Fruit fly (Drosophila melanogaster): ENCODE data around the gene trh.
A peak's percentile ranks its signal among the peaks of the same experiment; 100 is the strongest.

The trh gene

DNA sequence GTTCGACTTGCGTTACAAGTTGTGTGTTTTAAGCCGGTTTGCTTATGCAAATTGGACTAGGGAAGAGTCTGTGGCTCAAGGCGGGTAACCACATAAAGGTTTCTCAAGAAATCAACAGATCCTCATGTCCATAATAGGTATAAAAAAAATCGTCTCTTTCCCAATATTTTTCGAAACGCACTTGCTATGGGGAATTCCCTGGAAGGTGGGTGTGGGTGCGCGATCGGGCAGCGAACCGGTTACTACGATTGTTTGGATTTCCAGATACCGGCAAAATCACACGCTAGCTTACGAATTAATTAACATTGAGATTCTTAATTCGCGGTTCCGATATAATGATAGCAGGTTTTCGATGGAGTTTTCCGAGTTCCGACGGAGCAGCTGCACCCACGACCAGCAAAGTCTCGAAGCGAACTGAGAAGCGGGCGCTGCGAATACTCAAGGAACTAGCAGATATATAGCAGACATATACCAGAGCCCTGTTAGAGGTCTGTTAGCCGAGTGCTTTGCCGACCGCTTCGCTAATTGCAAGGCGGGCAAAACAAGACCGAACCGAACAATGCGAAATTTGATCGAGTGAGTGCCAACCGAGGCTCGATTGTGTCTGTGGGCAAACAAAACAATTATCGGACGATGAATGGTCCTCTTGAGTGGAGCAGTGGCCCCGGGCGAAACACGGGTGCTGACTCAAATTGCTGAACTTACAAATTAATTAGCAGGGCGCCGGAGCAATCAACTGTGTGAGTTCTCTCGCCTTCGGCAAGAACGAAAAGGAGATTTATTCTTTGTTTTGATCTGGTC lies 51.2 kb downstream of the trh start (continued):
- TF ChIP-seq CG31627 (GFP tag; optimal IDR thresholded peaks at IDR 0.05) = no peak
- no peak for TF ChIP-seq CG4318 (GFP tag; optimal IDR thresholded peaks at IDR 0.05)

DNA sequence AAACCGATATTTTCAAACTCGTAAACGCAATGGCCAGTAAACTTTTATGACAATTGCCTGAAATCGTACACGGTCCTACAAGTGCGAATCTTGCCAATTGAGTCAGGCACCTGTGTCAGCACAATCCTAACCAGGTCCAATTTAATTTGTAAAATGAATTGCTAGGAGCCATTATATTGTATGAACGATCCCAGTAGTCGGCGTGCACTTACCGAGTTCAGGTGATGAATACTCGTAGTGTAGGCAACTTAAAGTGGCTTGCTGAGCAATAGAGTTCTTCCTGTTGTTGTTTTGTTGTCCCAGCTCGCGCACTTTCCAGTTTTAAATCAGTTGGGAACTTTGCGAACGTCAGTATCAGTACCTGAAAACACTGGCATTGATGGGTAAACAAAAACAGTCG lies 51.9 kb downstream of the trh start:
- no peak for TF ChIP-seq dac (GFP tag; optimal IDR thresholded peaks at IDR 0.05)
- TF ChIP-seq CG6163 (GFP tag; IDR thresholded peaks at IDR 0.05) = no peak
- no peak for TF ChIP-seq Sox14 (GFP tag; optimal IDR thresholded peaks at IDR 0.05)
- TF ChIP-seq spab (GFP tag; optimal IDR thresholded peaks at IDR 0.05) = no peak
- no peak for TF ChIP-seq cyc (GFP tag; optimal IDR thresholded peaks at IDR 0.05)
- no peak for TF ChIP-seq Smox (GFP tag; optimal IDR thresholded peaks at IDR 0.05)
- no peak for TF ChIP-seq topi (GFP tag; optimal IDR thresholded peaks at IDR 0.05)
- no peak for TF ChIP-seq Met (GFP tag; optimal IDR thresholded peaks at IDR 0.05)
- TF ChIP-seq dsx (GFP tag; optimal IDR thresholded peaks at IDR 0.05; ENCODE audit: poor library complexity, severe bottlenecking) = no peak
- no peak for TF ChIP-seq Eip93F (GFP tag; optimal IDR thresholded peaks at IDR 0.05)
- no peak for TF ChIP-seq CG10631 (GFP tag; optimal IDR thresholded peaks at IDR 0.05)
- no peak for TF ChIP-seq Hr39 (GFP tag; optimal IDR thresholded peaks at IDR 0.05)
- no peak for TF ChIP-seq Sox102F (GFP tag; optimal IDR thresholded peaks at IDR 0.05)
- no peak for TF ChIP-seq Sox15 (GFP tag; optimal IDR thresholded peaks at IDR 0.05)

DNA sequence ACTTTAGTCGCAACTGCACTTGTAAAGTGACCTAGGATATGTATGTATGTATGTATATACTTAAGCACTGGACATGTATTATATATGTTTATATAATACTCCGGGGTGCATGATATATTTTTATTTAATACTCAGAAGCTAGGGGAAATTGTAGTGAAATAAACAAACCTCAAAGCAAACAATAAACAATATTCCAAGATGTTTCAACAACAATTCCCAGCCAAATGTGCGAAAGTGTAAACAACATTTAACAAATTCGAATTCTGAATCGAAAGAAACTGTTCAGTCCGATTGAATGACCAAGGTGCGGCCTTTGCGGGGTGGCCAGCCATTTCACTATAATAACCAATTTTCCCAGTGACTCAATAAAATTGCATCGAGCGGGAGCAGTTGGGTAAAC lies 52.3 kb downstream of the trh start:
- no peak for TF ChIP-seq CG6808 (GFP tag; optimal IDR thresholded peaks at IDR 0.05)
- TF ChIP-seq fd85E (GFP tag; optimal IDR thresholded peaks at IDR 0.05) = no peak

DNA sequence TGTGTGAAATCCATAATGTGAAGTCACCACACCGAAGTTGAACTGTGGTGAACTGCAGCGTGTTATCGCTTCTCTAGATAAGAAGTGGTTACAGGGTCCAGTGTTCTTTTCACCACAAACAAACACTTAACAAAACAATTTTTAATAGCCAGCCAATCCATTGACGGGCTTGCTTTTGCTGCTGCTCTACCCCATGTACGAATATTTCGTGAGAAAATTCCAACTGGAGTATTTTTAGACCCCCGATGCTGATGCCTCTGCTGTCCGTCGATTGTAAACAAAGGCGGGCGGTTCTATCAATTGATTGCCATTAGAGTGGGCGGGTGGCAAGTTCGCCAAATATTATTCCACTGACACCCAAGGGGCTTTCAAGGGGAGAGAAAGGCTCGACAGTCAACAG lies 53.4 kb downstream of the trh start:
- no peak for TF ChIP-seq dsx (GFP tag; optimal IDR thresholded peaks at IDR 0.05; ENCODE audit: poor library complexity, severe bottlenecking)
- no peak for TF ChIP-seq dac (GFP tag; optimal IDR thresholded peaks at IDR 0.05)
- no peak for TF ChIP-seq Blimp-1 (GFP tag; optimal IDR thresholded peaks at IDR 0.05)
- 0 out of 3 replicates have a peak, but pooled peaks have one; percentile 13 for TF ChIP-seq CG6163 (GFP tag; IDR thresholded peaks at IDR 0.05)
- TF ChIP-seq Hr38 (GFP tag; optimal IDR thresholded peaks at IDR 0.05) = no peak
- no peak for TF ChIP-seq CG32006 (GFP tag; optimal IDR thresholded peaks at IDR 0.05)
- no peak for TF ChIP-seq CG11762 (GFP tag; optimal IDR thresholded peaks at IDR 0.05; ENCODE audit: insufficient read depth)

DNA sequence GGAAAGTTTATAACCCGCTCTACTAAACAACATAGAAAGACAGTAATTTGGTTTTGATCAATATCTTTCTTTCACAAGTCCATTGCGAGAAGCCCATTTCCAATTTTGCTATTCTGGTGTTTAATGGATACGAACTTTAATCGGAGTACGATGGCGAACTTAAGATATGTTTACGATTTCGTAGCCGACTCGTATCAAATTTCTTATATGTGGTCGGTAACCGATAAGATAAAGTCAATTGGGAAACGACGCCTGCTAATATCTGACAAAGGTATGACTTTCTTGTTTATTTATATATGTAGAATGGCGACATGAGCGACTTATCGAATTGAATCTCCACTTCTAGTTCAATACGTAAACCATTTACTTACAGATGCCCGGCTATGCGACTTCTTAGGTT lies 54.3 kb downstream of the trh start:
- TF ChIP-seq achi (GFP tag; optimal IDR thresholded peaks at IDR 0.05) (no peak), Eip93F (GFP tag; optimal IDR thresholded peaks at IDR 0.05) (peak; percentile 30)

DNA sequence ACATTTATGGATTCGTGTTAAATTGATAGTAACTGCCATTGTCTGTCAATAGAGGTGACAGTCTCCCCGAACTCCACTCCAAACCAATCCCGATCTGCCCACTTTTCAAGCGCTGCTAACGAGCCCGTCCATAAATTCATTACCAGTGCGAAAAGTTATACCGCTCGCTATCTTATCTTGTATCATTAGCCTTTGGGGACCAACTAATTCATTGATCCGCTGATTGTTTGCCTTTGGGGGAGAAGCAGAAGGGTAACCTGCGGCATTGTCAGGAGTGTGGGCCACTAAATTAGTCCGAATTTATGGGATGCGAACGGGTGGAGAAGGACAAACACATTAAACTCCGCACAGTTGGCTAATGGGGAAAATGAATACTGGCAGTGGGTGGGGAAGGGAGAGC lies 55.3 kb downstream of the trh start:
- TF ChIP-seq svp (GFP tag) = no peak
- no peak for TF ChIP-seq pdm3 (GFP tag; optimal IDR thresholded peaks at IDR 0.05)
- no peak for TF ChIP-seq Ets21C (GFP tag; optimal IDR thresholded peaks at IDR 0.05)
- no peak for TF ChIP-seq Eip78C (GFP tag)
- no peak for TF ChIP-seq topi (GFP tag; optimal IDR thresholded peaks at IDR 0.05)
- no peak for TF ChIP-seq Sox15 (GFP tag; optimal IDR thresholded peaks at IDR 0.05)
- TF ChIP-seq OdsH (GFP tag; optimal IDR thresholded peaks at IDR 0.05) = no peak
- no peak for TF ChIP-seq CG7368 (GFP tag; optimal IDR thresholded peaks at IDR 0.05)
- TF ChIP-seq CG8119 (GFP tag; IDR thresholded peaks at IDR 0.05) = no peak

Data from whole organism, prepupa.